Worm (Caenorhabditis elegans) whole organism, young adult: ENCODE measurements around the gene kbp-3.

Source experiments
- attf-3 ChIP-seq: fragments of 200-800 bp; sonication (Bioruptor generic); conservative IDR thresholded peaks from 2 replicates; pipeline ENCODE4 v1.3.6; 2022; ENCODE audit warnings: missing genetic modification reagents, missing genetic modification characterization, missing compliant biosample characterization
- pbrm-1 ChIP-seq: fragments of 200-800 bp; sonication (Bioruptor generic); IDR thresholded peaks from 2 replicates; pipeline ENCODE4 v1.3.6; 2022; ENCODE audit warnings: missing genetic modification reagents, missing genetic modification characterization, missing compliant biosample characterization
- pha-4 ChIP-seq: fragments of 150-350 bp; sonication (generic microtip); optimal IDR thresholded peaks from 2 replicates; lab custom pipeline; 2014; ENCODE audit warnings: missing biosample characterization, missing genetic modification reagents, missing genetic modification characterization

ce11 chrII:14401098-14401497 is 11.2 kb upstream of the kbp-3 start:
- TF ChIP-seq pbrm-1 (GFP tag; lab: Robert Waterston, UW) (no peak), pha-4 (tag; lab: Kevin White, UChicago) (no peak), attf-3 (no peak)
